Fruit fly (Drosophila melanogaster) whole organism, pupa: ENCODE data around the gene csw.
A peak's percentile ranks its signal among the peaks of the same experiment; 100 is the strongest.

Experiments used
- CG10348 ChIP-seq: fragments of 200-800 bp; sonication (Bioruptor generic); IDR thresholded peaks from 2 replicates; pipeline ENCODE4 v1.3.6; 2022; ENCODE audit warnings: missing biosample characterization, missing genetic modification characterization
- CG12605 ChIP-seq: fragments of 200-800 bp; sonication (Bioruptor generic); IDR thresholded peaks from 2 replicates; pipeline ENCODE4 v1.3.6; 2022; ENCODE audit warnings: missing biosample characterization, missing genetic modification characterization
- CG13204 ChIP-seq: fragments of 200-800 bp; sonication (Bioruptor generic); optimal IDR thresholded peaks from 2 replicates; lab custom pipeline; 2018; ENCODE audit warnings: missing biosample characterization, mild to moderate bottlenecking, missing genetic modification characterization, moderate library complexity
- CG14655 ChIP-seq: fragments of 200-800 bp; sonication (Bioruptor generic); optimal IDR thresholded peaks from 3 replicates; lab custom pipeline; 2017; ENCODE audit warnings: mild to moderate bottlenecking, missing biosample characterization, missing genetic modification reagents, missing genetic modification characterization
- CG15710 ChIP-seq: fragments of 200-800 bp; sonication (Bioruptor generic); optimal IDR thresholded peaks from 2 replicates; lab custom pipeline; 2018; ENCODE audit warnings: missing biosample characterization, mild to moderate bottlenecking, missing genetic modification characterization, moderate library complexity
- CG17806 ChIP-seq: fragments of 200-800 bp; sonication (Bioruptor generic); optimal IDR thresholded peaks from 2 replicates; lab custom pipeline; 2018; ENCODE audit warnings: missing biosample characterization, mild to moderate bottlenecking, missing genetic modification characterization, moderate library complexity
- CG32121 ChIP-seq: fragments of 200-800 bp; sonication (Bioruptor generic); IDR thresholded peaks from 2 replicates; pipeline ENCODE4 v1.3.6; 2022; ENCODE audit warnings: missing biosample characterization, missing genetic modification characterization
- CG34367 ChIP-seq: fragments of 200-800 bp; sonication (Bioruptor generic); optimal IDR thresholded peaks from 2 replicates; lab custom pipeline; 2018; ENCODE audit warnings: missing biosample characterization, mild to moderate bottlenecking, missing genetic modification characterization
- CG4496 ChIP-seq: fragments of 200-800 bp; sonication (Bioruptor generic); IDR thresholded peaks from 3 replicates; pipeline ENCODE4 v1.3.6; 2022; ENCODE audit warnings: missing biosample characterization, missing genetic modification characterization
- CG8159 ChIP-seq: fragments of 200-800 bp; sonication (Bioruptor generic); optimal IDR thresholded peaks from 3 replicates; lab custom pipeline; 2018; ENCODE audit warnings: missing biosample characterization, mild to moderate bottlenecking, missing genetic modification characterization, moderate library complexity
- CG8301 ChIP-seq: fragments of 200-800 bp; sonication (Bioruptor generic); optimal IDR thresholded peaks from 2 replicates; lab custom pipeline; 2018; ENCODE audit warnings: missing biosample characterization, mild to moderate bottlenecking, missing genetic modification characterization
- CG9948 ChIP-seq: fragments of 200-800 bp; sonication (Bioruptor generic); optimal IDR thresholded peaks from 2 replicates; lab custom pipeline; 2018; ENCODE audit warnings: missing biosample characterization, mild to moderate bottlenecking, missing genetic modification characterization, moderate library complexity
- D1 ChIP-seq: fragments of 200-800 bp; sonication (Bioruptor generic); optimal IDR thresholded peaks from 2 replicates; lab custom pipeline; 2018; ENCODE audit warnings: missing biosample characterization, mild to moderate bottlenecking, missing genetic modification characterization, moderate library complexity
- EcR ChIP-seq: fragments of 200-800 bp; sonication (Bioruptor generic); optimal IDR thresholded peaks from 3 replicates; lab custom pipeline; 2019; ENCODE audit warnings: missing biosample characterization, missing genetic modification characterization, mild to moderate bottlenecking, moderate library complexity, missing genetic modification reagents
- Ets98B ChIP-seq: fragments of 200-800 bp; sonication (Bioruptor generic); IDR thresholded peaks from 2 replicates; pipeline ENCODE4 v1.3.6; 2022; ENCODE audit warnings: missing biosample characterization, missing genetic modification characterization
- Pif1A ChIP-seq: fragments of 200-800 bp; sonication (Bioruptor generic); optimal IDR thresholded peaks from 3 replicates; lab custom pipeline; 2016; ENCODE audit warnings: missing biosample characterization, missing genetic modification characterization
- Pif1B ChIP-seq: fragments of 200-800 bp; sonication (Bioruptor generic); optimal IDR thresholded peaks from 3 replicates; lab custom pipeline; 2016; ENCODE audit warnings: missing biosample characterization, missing genetic modification characterization
- Snoo ChIP-seq: fragments of 200-800 bp; sonication (Bioruptor generic); optimal IDR thresholded peaks from 3 replicates; lab custom pipeline; 2017; ENCODE audit warnings: missing biosample characterization, mild to moderate bottlenecking, missing genetic modification characterization, inconsistent platforms
- fd96Ca ChIP-seq: fragments of 200-800 bp; sonication (Bioruptor generic); IDR thresholded peaks from 3 replicates; pipeline ENCODE4 v1.3.6; 2022; ENCODE audit warnings: missing biosample characterization, missing genetic modification characterization
- gl ChIP-seq: fragments of 200-800 bp; sonication (Bioruptor generic); optimal IDR thresholded peaks from 2 replicates; lab custom pipeline; 2018; ENCODE audit warnings: missing biosample characterization, mild to moderate bottlenecking, missing genetic modification characterization
- rn ChIP-seq: fragments of 200-800 bp; sonication (Bioruptor generic); IDR thresholded peaks from 2 replicates; pipeline ENCODE4 v1.3.6; 2022; ENCODE audit warnings: missing biosample characterization, missing genetic modification characterization

csw gene

dm6 chrX:2123965-2124688 lies 30.1 kb downstream of the csw start:
- TF ChIP-seq CG12605 (GFP tag; lab: Robert Waterston, UW) (peak; percentile 95), CG8301 (peak; percentile 53), CG10348 (peak; percentile 75), CG15710 (tag; lab: Kevin White, UChicago) (peak; percentile 94), CG17806 (tag; lab: Kevin White, UChicago) (peak; percentile 86), CG14655 (GFP tag; lab: Kevin White, UChicago) (peak; percentile 93), CG8159 (tag; lab: Kevin White, UChicago) (peak; percentile 97), Pif1B (GFP tag; lab: Kevin White, UChicago) (peak; percentile 67), fd96Ca (peak; percentile 82), rn (GFP tag; lab: Robert Waterston, UW) (peak; percentile 90), CG13204 (GFP tag; lab: Kevin White, UChicago) (peak; percentile 69), D1 (tag; lab: Kevin White, UChicago) (peak; percentile 90), CG4496 (GFP tag; lab: Robert Waterston, UW) (peak; percentile 94), EcR (peak; percentile 12), Pif1A (peak; percentile 82), CG34367 (tag; lab: Kevin White, UChicago) (peak; percentile 82), Ets98B (peak; percentile 84), CG32121 (GFP tag; lab: Robert Waterston, UW) (peak; percentile 58; the same call in 1 of the 2 replicates), Snoo (peak; percentile 89), CG9948 (tag; lab: Kevin White, UChicago) (peak; percentile 96), gl (tag; lab: Kevin White, UChicago) (peak; percentile 95)

- no peak for TF ChIP-seq CG34367 (tag; lab: Kevin White, UChicago)
- no peak for TF ChIP-seq EcR
- TF ChIP-seq fd96Ca, result no peak
- no peak for TF ChIP-seq CG10348
- peak; percentile 60; the same call in 1 of the 3 replicates for TF ChIP-seq CG4496 (GFP tag; lab: Robert Waterston, UW)
- no peak for TF ChIP-seq CG15710 (tag; lab: Kevin White, UChicago)
- no peak for TF ChIP-seq rn (GFP tag; lab: Robert Waterston, UW)
- no peak for TF ChIP-seq CG17806 (tag; lab: Kevin White, UChicago)
- TF ChIP-seq CG12605 (GFP tag; lab: Robert Waterston, UW), result 0 out of 2 replicates have a peak, but pooled peaks have one; percentile 20
- TF ChIP-seq Pif1B (GFP tag; lab: Kevin White, UChicago), result no peak
- TF ChIP-seq CG8159 (tag; lab: Kevin White, UChicago), result no peak
- no peak for TF ChIP-seq CG32121 (GFP tag; lab: Robert Waterston, UW)
- TF ChIP-seq Ets98B, result peak; percentile 19; the same call in 1 of the 2 replicates
Measured at dm6 chrX:2125527-2126088, 31.6 kb downstream of the csw start.

DNA sequence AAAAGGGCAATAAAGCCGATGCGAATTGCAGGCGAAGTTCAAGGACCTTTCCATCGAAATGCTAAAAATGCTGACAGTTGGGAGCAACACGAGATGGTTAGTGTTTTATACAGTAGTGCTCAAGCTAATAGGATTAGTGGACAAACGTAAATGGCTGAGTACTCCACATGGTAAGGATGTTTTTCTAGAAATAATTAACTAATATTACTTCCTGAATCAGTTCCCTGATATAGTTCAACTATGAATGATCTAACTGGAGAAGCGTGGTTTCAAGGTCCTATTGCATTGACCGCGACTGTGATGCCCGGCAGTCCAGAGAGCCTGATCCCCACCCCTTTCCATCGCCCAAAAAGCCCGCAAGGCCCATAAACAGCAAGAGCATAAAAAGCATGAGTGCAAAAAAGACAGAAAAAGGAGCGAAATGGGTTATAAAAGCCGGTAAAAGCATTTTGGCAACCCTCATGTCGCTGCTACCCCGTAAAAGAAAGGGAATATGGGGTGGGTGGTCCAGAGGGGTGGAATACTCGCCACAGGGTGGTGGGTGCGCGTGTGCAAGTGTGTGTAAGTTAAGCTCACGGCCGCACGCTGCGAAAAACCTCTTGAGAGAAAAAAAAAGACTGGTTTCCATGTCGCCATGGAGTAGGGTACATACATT lies 40.3 kb downstream of the csw start:
- peak; percentile 80 for TF ChIP-seq CG14655 (GFP tag; lab: Kevin White, UChicago)
- peak; percentile 83 for TF ChIP-seq CG34367 (tag; lab: Kevin White, UChicago)
- 0 out of 2 replicates have a peak, but pooled peaks have one; percentile 23 for TF ChIP-seq rn (GFP tag; lab: Robert Waterston, UW)
- no peak for TF ChIP-seq CG32121 (GFP tag; lab: Robert Waterston, UW)
- peak; percentile 68 for TF ChIP-seq gl (tag; lab: Kevin White, UChicago)
- TF ChIP-seq CG12605 (GFP tag; lab: Robert Waterston, UW), result peak; percentile 74
- TF ChIP-seq CG4496 (GFP tag; lab: Robert Waterston, UW), result peak; percentile 85
- peak; percentile 79 for TF ChIP-seq fd96Ca
- no peak for TF ChIP-seq CG10348
- TF ChIP-seq CG8159 (tag; lab: Kevin White, UChicago), result peak; percentile 87
- TF ChIP-seq Snoo, result peak; percentile 88
- peak; percentile 3 for TF ChIP-seq CG13204 (GFP tag; lab: Kevin White, UChicago)
- TF ChIP-seq Ets98B, result peak; percentile 53
- peak; percentile 71 for TF ChIP-seq Pif1A
- TF ChIP-seq Pif1B (GFP tag; lab: Kevin White, UChicago), result peak; percentile 74
- TF ChIP-seq CG9948 (tag; lab: Kevin White, UChicago), result peak; percentile 81
- TF ChIP-seq CG17806 (tag; lab: Kevin White, UChicago), result peak; percentile 82
- TF ChIP-seq EcR, result peak; percentile 26
- peak; percentile 85 for TF ChIP-seq CG15710 (tag; lab: Kevin White, UChicago)
- TF ChIP-seq D1 (tag; lab: Kevin White, UChicago), result peak; percentile 15
- peak; percentile 67 for TF ChIP-seq CG8301

DNA sequence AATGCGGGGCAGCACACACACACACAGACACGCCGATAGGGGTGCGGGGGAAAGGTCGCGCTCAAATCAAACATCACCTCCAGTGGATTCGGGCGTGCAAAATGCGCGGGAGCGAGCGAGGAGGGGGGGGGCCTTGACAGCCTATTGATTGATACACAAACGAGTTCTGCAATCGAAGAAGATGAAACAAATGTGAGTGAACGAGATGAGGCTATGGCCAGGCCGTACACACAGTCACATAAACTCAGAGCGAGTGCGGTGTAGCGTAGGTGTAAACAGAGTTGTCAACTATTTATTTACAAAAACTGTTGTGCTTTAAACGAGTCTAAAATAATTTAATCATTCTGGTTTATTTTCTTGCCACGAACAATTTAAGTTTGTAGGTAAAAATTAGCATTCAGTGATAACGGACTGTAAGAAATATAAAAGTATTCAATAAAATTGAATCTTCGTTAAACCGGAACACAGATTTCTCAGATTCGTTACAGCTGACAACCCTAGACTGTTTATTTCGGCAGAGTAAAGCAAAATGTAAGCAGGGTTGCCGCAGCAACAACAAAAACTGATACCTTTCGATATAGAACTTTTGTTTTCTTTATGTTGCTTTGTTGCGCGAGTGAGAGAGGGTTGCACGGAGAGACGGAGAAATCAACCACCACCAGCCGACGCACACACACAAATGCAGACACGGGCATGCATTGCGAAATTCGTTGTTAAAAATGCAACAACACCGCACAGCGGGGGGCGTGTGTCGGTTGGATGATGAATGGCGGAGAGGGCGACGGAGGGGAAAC lies 41.1 kb downstream of the csw start:
- TF ChIP-seq CG8159 (tag; lab: Kevin White, UChicago) (peak; percentile 92), CG10348 (no peak), gl (tag; lab: Kevin White, UChicago) (peak; percentile 76), CG17806 (tag; lab: Kevin White, UChicago) (peak; percentile 89), D1 (tag; lab: Kevin White, UChicago) (peak; percentile 73), Snoo (peak; percentile 91), CG8301 (peak; percentile 85), Pif1B (GFP tag; lab: Kevin White, UChicago) (peak; percentile 79), CG15710 (tag; lab: Kevin White, UChicago) (peak; percentile 88), CG4496 (GFP tag; lab: Robert Waterston, UW) (peak; percentile 83), fd96Ca (peak; percentile 46; the same call in 1 of the 3 replicates), Pif1A (peak; percentile 84), CG13204 (GFP tag; lab: Kevin White, UChicago) (peak; percentile 10), Ets98B (peak; percentile 63), CG14655 (GFP tag; lab: Kevin White, UChicago) (peak; percentile 80), CG12605 (GFP tag; lab: Robert Waterston, UW) (no peak; the same call in none of the 2 replicates), CG32121 (GFP tag; lab: Robert Waterston, UW) (peak; percentile 78), rn (GFP tag; lab: Robert Waterston, UW) (no peak), CG9948 (tag; lab: Kevin White, UChicago) (peak; percentile 84), CG34367 (tag; lab: Kevin White, UChicago) (peak; percentile 83), EcR (peak; percentile 17)
